Worm (Caenorhabditis elegans) whole organism, early embryonic: Measurements from ENCODE around the gene fip-5.

Experiments used
- B0310.2 ChIP-seq: sonication (generic microtip); optimal IDR thresholded peaks from 2 replicates; lab custom pipeline; 2016; ENCODE audit warnings: mild to moderate bottlenecking, missing genetic modification characterization, missing compliant biosample characterization
- F13C5.2 ChIP-seq: sonication (generic microtip); optimal IDR thresholded peaks from 2 replicates; lab custom pipeline; 2017; ENCODE audit warnings: mild to moderate bottlenecking, missing genetic modification characterization, inconsistent platforms, missing compliant biosample characterization
- aly-1 ChIP-seq: sonication (generic microtip); optimal IDR thresholded peaks from 2 replicates; lab custom pipeline; 2016; ENCODE audit warnings: missing genetic modification characterization, missing compliant biosample characterization
- ama-1 ChIP-seq: fragments of 150-350 bp; optimal IDR thresholded peaks from 2 replicates; lab custom pipeline; 2014
- ceh-13 ChIP-seq: fragments of 200-800 bp; sonication (Bioruptor generic); optimal IDR thresholded peaks from 2 replicates; lab custom pipeline; 2018; ENCODE audit warnings: mild to moderate bottlenecking, missing genetic modification characterization, missing compliant biosample characterization
- ceh-36 ChIP-seq: sonication (generic microtip); optimal IDR thresholded peaks from 2 replicates; lab custom pipeline; 2016; ENCODE audit warnings: missing genetic modification characterization, inconsistent platforms, missing compliant biosample characterization
- ets-7 ChIP-seq: sonication (generic microtip); optimal IDR thresholded peaks from 2 replicates; lab custom pipeline; 2016; ENCODE audit warnings: missing genotype, missing genetic modification characterization, missing compliant biosample characterization
- flt-1 ChIP-seq: fragments of 200-800 bp; sonication (Bioruptor generic); IDR thresholded peaks from 2 replicates; pipeline ENCODE4 v1.3.6; 2022; ENCODE audit warnings: missing genetic modification characterization, missing compliant biosample characterization
- hmbx-1 ChIP-seq: sonication (generic microtip); optimal IDR thresholded peaks from 2 replicates; lab custom pipeline; 2016; ENCODE audit warnings: mild to moderate bottlenecking, missing genetic modification characterization, missing compliant biosample characterization
- hmg-4 ChIP-seq: fragments of 200-800 bp; sonication (Bioruptor generic); optimal IDR thresholded peaks from 2 replicates; lab custom pipeline; 2018; ENCODE audit warnings: mild to moderate bottlenecking, missing genetic modification characterization, missing compliant biosample characterization
- hnd-1 ChIP-seq: sonication (generic microtip); optimal IDR thresholded peaks from 2 replicates; lab custom pipeline; 2016; ENCODE audit warnings: missing genetic modification characterization, missing compliant biosample characterization
- pes-1 ChIP-seq: fragments of 200-800 bp; sonication (Bioruptor generic); IDR thresholded peaks from 2 replicates; pipeline ENCODE4 v1.3.6; 2022; ENCODE audit warnings: missing genetic modification reagents, missing genetic modification characterization, missing compliant biosample characterization
- scrt-1 ChIP-seq: fragments of 200-800 bp; sonication (Bioruptor generic); IDR thresholded peaks from 2 replicates; pipeline ENCODE4 v1.3.6; 2022; ENCODE audit warnings: missing genetic modification characterization, missing compliant biosample characterization
- sea-1 ChIP-seq: fragments of 200-800 bp; sonication (Bioruptor generic); conservative IDR thresholded peaks from 2 replicates; pipeline ENCODE4 v1.3.6; 2022; ENCODE audit warnings: missing genetic modification characterization, missing compliant biosample characterization
- tbx-11 ChIP-seq: fragments of 200-800 bp; sonication (Bioruptor generic); IDR thresholded peaks from 2 replicates; pipeline ENCODE4 v1.3.6; 2022; ENCODE audit warnings: missing genetic modification characterization, missing compliant biosample characterization
- tbx-37 ChIP-seq: fragments of 200-800 bp; sonication (Bioruptor generic); conservative IDR thresholded peaks from 2 replicates; pipeline ENCODE4 v1.3.6; 2022; ENCODE audit warnings: missing genetic modification reagents, missing genetic modification characterization, missing compliant biosample characterization
- tra-4 ChIP-seq: sonication (generic microtip); optimal IDR thresholded peaks from 2 replicates; lab custom pipeline; 2017; ENCODE audit warnings: missing genetic modification characterization, missing compliant biosample characterization

fip-5 gene

ce11 chrX:10302430-10302829 is at the start of gene fip-5:
fip-5 (plus strand) TSS chrX:10302741.
- TF ChIP-seq tra-4 (tag; lab: Kevin White, UChicago), result no peak

- TF ChIP-seq scrt-1 (GFP tag; lab: Robert Waterston, UW) (no peak), tbx-11 (no peak), B0310.2 (tag; lab: Kevin White, UChicago) (no peak), F13C5.2 (no peak), tra-4 (tag; lab: Kevin White, UChicago) (no peak), hmg-4 (GFP tag; lab: Kevin White, UChicago) (no peak), ceh-13 (no peak), aly-1 (tag; lab: Kevin White, UChicago) (no peak), pes-1 (GFP tag; lab: Robert Waterston, UW) (no peak), ama-1 (lab: Kevin White, UChicago) (no peak), flt-1 (GFP tag; lab: Robert Waterston, UW) (no peak), ceh-36 (no peak), ets-7 (tag; lab: Kevin White, UChicago) (no peak), tbx-37 (GFP tag; lab: Robert Waterston, UW) (no peak), sea-1 (GFP tag; lab: Robert Waterston, UW) (no peak)
Measured at ce11 chrX:10252781-10253180, 49.8 kb upstream of the fip-5 start, which contains the start of gene C14H10.2. C14H10.2 (minus strand) TSS chrX:10252881.

- no peak for TF ChIP-seq tbx-11
- TF ChIP-seq scrt-1 (GFP tag; lab: Robert Waterston, UW), result no peak
- TF ChIP-seq ets-7 (tag; lab: Kevin White, UChicago), result no peak
- TF ChIP-seq ama-1 (lab: Kevin White, UChicago), result no peak
- TF ChIP-seq tra-4 (tag; lab: Kevin White, UChicago), result no peak
- TF ChIP-seq hmbx-1, result no peak
- no peak for TF ChIP-seq pes-1 (GFP tag; lab: Robert Waterston, UW)
- no peak for TF ChIP-seq ceh-36
- no peak for TF ChIP-seq ceh-13
- no peak for TF ChIP-seq aly-1 (tag; lab: Kevin White, UChicago)
- TF ChIP-seq B0310.2 (tag; lab: Kevin White, UChicago), result no peak
- TF ChIP-seq flt-1 (GFP tag; lab: Robert Waterston, UW), result no peak
Measured at ce11 chrX:10254068-10254467, 48.5 kb upstream of the fip-5 start.

- no peak for TF ChIP-seq ets-7 (tag; lab: Kevin White, UChicago)
- TF ChIP-seq hmg-4 (GFP tag; lab: Kevin White, UChicago), result no peak
- TF ChIP-seq hmbx-1, result no peak
- no peak for TF ChIP-seq ceh-13
- TF ChIP-seq tbx-11, result no peak
- no peak for TF ChIP-seq tbx-37 (GFP tag; lab: Robert Waterston, UW)
- no peak for TF ChIP-seq scrt-1 (GFP tag; lab: Robert Waterston, UW)
- no peak for TF ChIP-seq sea-1 (GFP tag; lab: Robert Waterston, UW)
- no peak for TF ChIP-seq hnd-1 (tag; lab: Kevin White, UChicago)
- no peak for TF ChIP-seq aly-1 (tag; lab: Kevin White, UChicago)
- no peak for TF ChIP-seq F13C5.2
- no peak for TF ChIP-seq tra-4 (tag; lab: Kevin White, UChicago)
- no peak for TF ChIP-seq flt-1 (GFP tag; lab: Robert Waterston, UW)
- TF ChIP-seq ama-1 (lab: Kevin White, UChicago), result no peak
- no peak for TF ChIP-seq pes-1 (GFP tag; lab: Robert Waterston, UW)
- no peak for TF ChIP-seq ceh-36
- TF ChIP-seq B0310.2 (tag; lab: Kevin White, UChicago), result no peak
Measured at ce11 chrX:10260035-10260434, 42.5 kb upstream of the fip-5 start, which contains the start of gene C32A9.1. C32A9.1 (minus strand) TSS chrX:10260135.

ce11 chrX:10262299-10262698 is 40.2 kb upstream of the fip-5 start:
- no peak for TF ChIP-seq ama-1 (lab: Kevin White, UChicago)
- TF ChIP-seq sea-1 (GFP tag; lab: Robert Waterston, UW), result no peak
- TF ChIP-seq aly-1 (tag; lab: Kevin White, UChicago), result no peak
- TF ChIP-seq hmbx-1, result no peak
- TF ChIP-seq ceh-36, result no peak
- no peak for TF ChIP-seq tbx-11
- TF ChIP-seq ets-7 (tag; lab: Kevin White, UChicago), result no peak
- no peak for TF ChIP-seq tra-4 (tag; lab: Kevin White, UChicago)
- no peak for TF ChIP-seq pes-1 (GFP tag; lab: Robert Waterston, UW)
- no peak for TF ChIP-seq scrt-1 (GFP tag; lab: Robert Waterston, UW)
- no peak for TF ChIP-seq F13C5.2

ce11 chrX:10273392-10273791 is 29.1 kb upstream of the fip-5 start, which contains the start of gene F41E7.2:
F41E7.2 (plus strand) TSS chrX:10273692.
- TF ChIP-seq tbx-37 (GFP tag; lab: Robert Waterston, UW) (no peak), hnd-1 (tag; lab: Kevin White, UChicago) (no peak), pes-1 (GFP tag; lab: Robert Waterston, UW) (no peak)

ce11 chrX:10274470-10274869 is 28.1 kb upstream of the fip-5 start:
- TF ChIP-seq F13C5.2 (no peak), ama-1 (lab: Kevin White, UChicago) (no peak), ceh-13 (no peak)

ce11 chrX:10277118-10277517 is 25.4 kb upstream of the fip-5 start:
- TF ChIP-seq ets-7 (tag; lab: Kevin White, UChicago) (no peak), tra-4 (tag; lab: Kevin White, UChicago) (no peak), tbx-11 (no peak), sea-1 (GFP tag; lab: Robert Waterston, UW) (no peak), ceh-36 (no peak), ama-1 (lab: Kevin White, UChicago) (no peak), aly-1 (tag; lab: Kevin White, UChicago) (no peak), flt-1 (GFP tag; lab: Robert Waterston, UW) (no peak), pes-1 (GFP tag; lab: Robert Waterston, UW) (no peak), B0310.2 (tag; lab: Kevin White, UChicago) (no peak), hmg-4 (GFP tag; lab: Kevin White, UChicago) (no peak), tbx-37 (GFP tag; lab: Robert Waterston, UW) (no peak), ceh-13 (no peak), F13C5.2 (no peak), hnd-1 (tag; lab: Kevin White, UChicago) (no peak), hmbx-1 (no peak), scrt-1 (GFP tag; lab: Robert Waterston, UW) (no peak)
